Fruit fly (Drosophila melanogaster): Measurements from ENCODE around the gene TM9SF3.

Gene TM9SF3

DNA sequence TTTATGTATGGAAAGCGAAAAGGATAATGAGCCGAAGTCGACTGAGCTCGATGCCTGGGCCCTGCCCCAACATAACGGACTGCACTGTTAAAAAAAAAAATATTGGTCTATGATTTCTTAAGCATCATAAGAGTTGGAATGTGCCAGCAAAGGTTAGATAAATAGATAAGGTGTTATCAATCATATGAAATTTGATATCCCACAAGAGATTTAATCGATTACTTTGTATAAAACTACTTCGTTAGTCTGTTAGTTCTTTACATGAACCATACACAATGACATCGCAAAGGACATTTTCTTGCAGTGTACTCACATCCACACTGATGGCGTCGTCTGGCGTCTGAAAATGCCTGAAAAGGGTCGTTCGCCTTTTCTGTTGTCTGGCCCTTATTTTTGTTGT lies 33.7 kb upstream of the TM9SF3 start:
- TF ChIP-seq CG17806 (tag; optimal IDR thresholded peaks at IDR 0.05), result peak; percentile 59
- TF ChIP-seq fd96Ca (GFP tag; IDR thresholded peaks at IDR 0.05), result no peak
- no peak for TF ChIP-seq CG32121 (GFP tag; IDR thresholded peaks at IDR 0.05)
- TF ChIP-seq CG8301 (tag; optimal IDR thresholded peaks at IDR 0.05), result peak; percentile 47
- peak; percentile 67 for TF ChIP-seq EcR (GFP tag; optimal IDR thresholded peaks at IDR 0.05)
- TF ChIP-seq CG12605 (GFP tag; IDR thresholded peaks at IDR 0.05), result no peak
- TF ChIP-seq gl (tag; optimal IDR thresholded peaks at IDR 0.05), result no peak
- TF ChIP-seq CG8159 (tag; optimal IDR thresholded peaks at IDR 0.05), result peak; percentile 76
- peak; percentile 16 for TF ChIP-seq Pif1B (GFP tag; optimal IDR thresholded peaks at IDR 0.05)
- no peak for TF ChIP-seq D1 (tag; optimal IDR thresholded peaks at IDR 0.05)
- peak; percentile 58 for TF ChIP-seq CG9948 (tag; optimal IDR thresholded peaks at IDR 0.05)
- no peak for TF ChIP-seq CG13204 (GFP tag; optimal IDR thresholded peaks at IDR 0.05)
- TF ChIP-seq CG14655 (GFP tag; optimal IDR thresholded peaks at IDR 0.05), result peak; percentile 49
- TF ChIP-seq Snoo (tag; optimal IDR thresholded peaks at IDR 0.05), result peak; percentile 45
- no peak for TF ChIP-seq Ets98B (GFP tag; IDR thresholded peaks at IDR 0.05)
- TF ChIP-seq Pif1A (GFP tag; optimal IDR thresholded peaks at IDR 0.05), result peak; percentile 63
- no peak for TF ChIP-seq rn (GFP tag; IDR thresholded peaks at IDR 0.05)
- no peak for TF ChIP-seq CG10348 (GFP tag; IDR thresholded peaks at IDR 0.05)
- peak; percentile 36 for TF ChIP-seq CG34367 (tag; optimal IDR thresholded peaks at IDR 0.05)
- TF ChIP-seq CG15710 (tag; optimal IDR thresholded peaks at IDR 0.05), result peak; percentile 62

DNA sequence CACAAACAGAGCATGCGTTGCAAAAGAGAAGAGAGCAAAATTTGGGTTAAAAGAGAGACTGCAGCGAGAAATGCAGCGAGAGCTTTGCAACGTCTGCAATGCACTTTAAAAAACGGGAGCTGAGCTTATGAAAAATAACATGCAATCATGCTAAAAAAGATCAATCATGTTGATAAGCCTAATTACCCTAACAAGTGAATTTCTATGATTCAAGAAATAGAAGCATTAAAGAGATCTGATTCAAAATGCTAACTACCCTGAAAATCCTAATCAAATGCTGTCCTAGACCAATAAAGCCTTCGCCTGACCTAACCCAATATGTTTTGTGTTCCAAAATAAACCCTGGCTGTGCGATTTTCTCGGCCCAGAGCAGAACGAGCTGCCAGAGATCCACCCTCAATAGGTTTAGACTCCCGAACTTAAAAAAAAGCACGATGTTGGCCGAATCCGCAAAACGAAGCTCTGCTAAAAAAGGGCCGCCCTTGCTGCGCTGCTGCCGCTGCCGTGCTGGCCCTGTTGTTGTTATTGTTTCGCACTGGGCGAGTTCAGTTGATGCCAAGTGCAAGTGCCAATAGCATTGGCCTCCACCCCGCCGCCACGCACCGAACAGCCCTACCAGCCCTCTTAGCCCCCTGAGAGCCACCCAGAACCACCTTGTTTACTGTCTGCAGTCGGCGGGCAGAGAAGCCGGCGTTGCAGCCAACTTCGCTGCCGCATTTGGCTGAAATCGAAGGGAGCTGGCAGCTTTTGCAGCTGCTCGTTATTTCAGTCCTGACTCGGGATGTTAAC lies 31.7 kb upstream of the TM9SF3 start:
- TF ChIP-seq CG15710 (tag; optimal IDR thresholded peaks at IDR 0.05), result peak; percentile 29
- TF ChIP-seq CG10348 (GFP tag; IDR thresholded peaks at IDR 0.05), result no peak
- TF ChIP-seq CG32121 (GFP tag; IDR thresholded peaks at IDR 0.05), result no peak
- TF ChIP-seq CG13204 (GFP tag; optimal IDR thresholded peaks at IDR 0.05), result peak; percentile 22
- peak; percentile 42 for TF ChIP-seq CG14655 (GFP tag; optimal IDR thresholded peaks at IDR 0.05)
- no peak for TF ChIP-seq D1 (tag; optimal IDR thresholded peaks at IDR 0.05)
- no peak; the same call in 2 of the 3 replicates for TF ChIP-seq fd96Ca (GFP tag; IDR thresholded peaks at IDR 0.05)
- TF ChIP-seq Pif1B (GFP tag; optimal IDR thresholded peaks at IDR 0.05), result no peak
- TF ChIP-seq CG9948 (tag; optimal IDR thresholded peaks at IDR 0.05), result peak; percentile 50
- peak; percentile 89 for TF ChIP-seq EcR (GFP tag; optimal IDR thresholded peaks at IDR 0.05)
- TF ChIP-seq CG8159 (tag; optimal IDR thresholded peaks at IDR 0.05), result peak; percentile 55
- no peak for TF ChIP-seq CG4496 (GFP tag; IDR thresholded peaks at IDR 0.05)
- TF ChIP-seq CG34367 (tag; optimal IDR thresholded peaks at IDR 0.05), result peak; percentile 23
- TF ChIP-seq CG8301 (tag; optimal IDR thresholded peaks at IDR 0.05), result peak; percentile 41
- TF ChIP-seq gl (tag; optimal IDR thresholded peaks at IDR 0.05), result no peak
- TF ChIP-seq rn (GFP tag; IDR thresholded peaks at IDR 0.05), result no peak
- TF ChIP-seq Pif1A (GFP tag; optimal IDR thresholded peaks at IDR 0.05), result peak; percentile 25
- TF ChIP-seq Ets98B (GFP tag; IDR thresholded peaks at IDR 0.05), result no peak
- TF ChIP-seq CG12605 (GFP tag; IDR thresholded peaks at IDR 0.05), result no peak
- TF ChIP-seq CG17806 (tag; optimal IDR thresholded peaks at IDR 0.05), result peak; percentile 54
- no peak for TF ChIP-seq Snoo (tag; optimal IDR thresholded peaks at IDR 0.05)

DNA sequence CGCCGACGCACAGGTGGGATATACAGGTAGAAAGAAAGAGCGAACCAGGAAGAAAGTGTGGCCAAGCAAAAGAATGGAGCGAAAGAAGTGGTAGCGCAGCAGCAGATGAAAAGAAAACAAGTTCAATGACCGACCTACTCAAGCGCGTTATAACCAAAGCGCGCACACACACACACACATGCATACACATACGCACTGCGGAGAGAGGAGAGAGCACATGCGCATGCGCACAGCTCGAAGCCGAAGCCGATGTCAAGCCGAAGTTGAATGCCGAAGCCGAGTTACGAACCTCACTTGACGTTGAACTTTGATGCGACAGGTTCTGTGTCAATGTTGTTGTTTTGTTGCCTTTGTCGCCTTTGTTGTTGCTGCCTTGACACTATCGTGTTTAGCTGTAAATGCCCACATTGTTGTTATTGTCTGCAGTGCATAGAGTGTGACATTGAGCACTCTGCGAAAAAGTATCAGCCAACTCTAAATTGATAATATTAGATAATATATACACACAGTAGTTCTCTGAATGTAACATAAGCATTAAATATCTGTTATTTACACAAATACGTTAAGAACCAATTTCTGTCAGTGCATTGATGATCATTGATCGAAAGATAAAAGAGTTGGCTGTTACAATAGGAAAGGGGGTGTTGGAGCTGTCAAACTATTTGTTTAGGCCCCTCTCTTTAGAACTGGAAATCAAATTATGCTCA lies 30.6 kb upstream of the TM9SF3 start:
- TF ChIP-seq Snoo (tag; optimal IDR thresholded peaks at IDR 0.05), result peak; percentile 3
- no peak for TF ChIP-seq Pif1B (GFP tag; optimal IDR thresholded peaks at IDR 0.05)
- TF ChIP-seq CG32121 (GFP tag; IDR thresholded peaks at IDR 0.05), result no peak
- no peak for TF ChIP-seq CG9948 (tag; optimal IDR thresholded peaks at IDR 0.05)
- peak; percentile 17 for TF ChIP-seq CG13204 (GFP tag; optimal IDR thresholded peaks at IDR 0.05)
- TF ChIP-seq CG8301 (tag; optimal IDR thresholded peaks at IDR 0.05), result no peak
- TF ChIP-seq CG10348 (GFP tag; IDR thresholded peaks at IDR 0.05), result no peak
- no peak for TF ChIP-seq CG12605 (GFP tag; IDR thresholded peaks at IDR 0.05)
- TF ChIP-seq D1 (tag; optimal IDR thresholded peaks at IDR 0.05), result no peak
- no peak for TF ChIP-seq gl (tag; optimal IDR thresholded peaks at IDR 0.05)
- TF ChIP-seq fd96Ca (GFP tag; IDR thresholded peaks at IDR 0.05), result no peak
- TF ChIP-seq rn (GFP tag; IDR thresholded peaks at IDR 0.05), result no peak
- TF ChIP-seq CG14655 (GFP tag; optimal IDR thresholded peaks at IDR 0.05), result no peak
- no peak for TF ChIP-seq Pif1A (GFP tag; optimal IDR thresholded peaks at IDR 0.05)
- no peak for TF ChIP-seq CG8159 (tag; optimal IDR thresholded peaks at IDR 0.05)
- TF ChIP-seq CG17806 (tag; optimal IDR thresholded peaks at IDR 0.05), result no peak
- TF ChIP-seq CG15710 (tag; optimal IDR thresholded peaks at IDR 0.05), result no peak
- TF ChIP-seq CG34367 (tag; optimal IDR thresholded peaks at IDR 0.05), result no peak
- peak; percentile 98 for TF ChIP-seq EcR (GFP tag; optimal IDR thresholded peaks at IDR 0.05)
- TF ChIP-seq CG4496 (GFP tag; IDR thresholded peaks at IDR 0.05), result 0 out of 3 replicates have a peak, but pooled peaks have one; percentile 37
- TF ChIP-seq Ets98B (GFP tag; IDR thresholded peaks at IDR 0.05), result no peak

DNA sequence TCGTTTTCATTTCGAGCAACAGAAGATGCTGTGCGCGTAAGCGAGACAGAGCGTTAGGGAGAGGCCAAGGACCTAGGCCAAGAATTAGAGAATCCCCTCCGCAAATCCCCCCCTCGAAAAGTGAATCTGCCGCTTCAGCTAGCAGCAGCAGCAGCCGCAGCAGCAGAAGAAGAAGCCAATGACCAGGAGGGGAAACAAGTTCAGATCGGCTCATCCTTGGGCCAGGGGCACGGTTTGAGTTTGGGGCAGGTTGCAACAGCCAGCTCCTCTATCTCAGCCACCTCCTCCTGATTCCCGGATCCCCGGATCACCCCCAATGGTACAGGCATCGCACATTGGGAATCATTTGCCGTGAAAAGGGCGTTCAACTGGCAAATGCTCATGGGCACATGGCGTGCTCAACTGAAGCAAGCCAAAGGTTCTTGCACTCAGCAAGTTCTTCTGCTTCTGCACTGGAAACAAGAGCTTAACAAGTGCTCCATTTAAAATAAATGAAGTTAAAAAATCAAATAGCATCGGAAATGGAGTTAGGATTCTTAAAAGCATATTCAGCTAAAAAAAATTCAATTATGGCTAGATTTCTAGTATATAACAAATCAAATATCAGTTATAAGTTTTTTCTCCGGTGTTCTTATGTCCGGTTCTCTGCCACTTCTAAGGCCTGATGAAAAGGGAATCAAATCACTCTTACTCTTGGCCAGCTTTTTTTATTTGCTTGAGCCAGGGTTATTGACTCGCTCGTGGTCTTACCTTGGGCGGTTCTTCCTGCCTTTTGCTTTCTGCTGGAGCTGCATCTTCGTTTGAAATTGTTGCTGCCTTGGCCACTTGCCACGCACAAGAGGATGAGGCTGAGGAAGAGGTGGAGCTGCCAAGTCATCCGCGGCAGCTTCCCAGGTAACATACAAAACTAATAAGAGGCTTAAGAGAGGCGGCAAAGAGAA lies 29.7 kb upstream of the TM9SF3 start:
- TF ChIP-seq CG15710 (tag; optimal IDR thresholded peaks at IDR 0.05), result no peak
- TF ChIP-seq CG14655 (GFP tag; optimal IDR thresholded peaks at IDR 0.05), result peak; percentile 85
- peak; percentile 80 for TF ChIP-seq CG17806 (tag; optimal IDR thresholded peaks at IDR 0.05)
- no peak for TF ChIP-seq CG32121 (GFP tag; IDR thresholded peaks at IDR 0.05)
- TF ChIP-seq D1 (tag; optimal IDR thresholded peaks at IDR 0.05), result peak; percentile 10
- peak; percentile 50 for TF ChIP-seq Pif1B (GFP tag; optimal IDR thresholded peaks at IDR 0.05)
- peak; percentile 48 for TF ChIP-seq CG8301 (tag; optimal IDR thresholded peaks at IDR 0.05)
- TF ChIP-seq CG9948 (tag; optimal IDR thresholded peaks at IDR 0.05), result peak; percentile 88
- no peak for TF ChIP-seq gl (tag; optimal IDR thresholded peaks at IDR 0.05)
- TF ChIP-seq Snoo (tag; optimal IDR thresholded peaks at IDR 0.05), result no peak
- TF ChIP-seq rn (GFP tag; IDR thresholded peaks at IDR 0.05), result no peak
- no peak for TF ChIP-seq fd96Ca (GFP tag; IDR thresholded peaks at IDR 0.05)
- TF ChIP-seq Pif1A (GFP tag; optimal IDR thresholded peaks at IDR 0.05), result peak; percentile 33
- TF ChIP-seq CG10348 (GFP tag; IDR thresholded peaks at IDR 0.05), result no peak
- peak; percentile 85 for TF ChIP-seq EcR (GFP tag; optimal IDR thresholded peaks at IDR 0.05)
- TF ChIP-seq Ets98B (GFP tag; IDR thresholded peaks at IDR 0.05), result no peak; the same call in 1 of the 2 replicates
- TF ChIP-seq CG34367 (tag; optimal IDR thresholded peaks at IDR 0.05), result peak; percentile 34
- no peak for TF ChIP-seq CG13204 (GFP tag; optimal IDR thresholded peaks at IDR 0.05)
- TF ChIP-seq CG12605 (GFP tag; IDR thresholded peaks at IDR 0.05), result peak; percentile 67
- peak; percentile 43; the same call in 1 of the 3 replicates for TF ChIP-seq CG4496 (GFP tag; IDR thresholded peaks at IDR 0.05)
- TF ChIP-seq CG8159 (tag; optimal IDR thresholded peaks at IDR 0.05), result peak; percentile 36
